Worm (Caenorhabditis elegans): Measurements from ENCODE around the gene Y25C1A.7.
"Not testable (repeated sequence)": the region's sequence is repeated elsewhere in the genome, so short reads cannot be mapped to it uniquely, and the experiment has no call there.

Y25C1A.7 gene

ce11 chrII:3036344-3036743 lies 34.5 kb downstream of the Y25C1A.7 start:
- TF ChIP-seq bed-3 (GFP tag; optimal IDR thresholded peaks at IDR 0.05) (no peak), elt-1 (tag; optimal IDR thresholded peaks at IDR 0.05; ENCODE audit: borderline replicate concordance, insufficient read depth) (no peak), tbx-8 (GFP tag; optimal IDR thresholded peaks at IDR 0.05) (no peak), mab-5 (tag; optimal IDR thresholded peaks at IDR 0.05) (no peak), blmp-1 (tag; optimal IDR thresholded peaks at IDR 0.05) (no peak), nhr-2 (tag; optimal IDR thresholded peaks at IDR 0.05) (no peak), ztf-11 (tag; optimal IDR thresholded peaks at IDR 0.05) (no peak), lin-13 (tag; optimal IDR thresholded peaks at IDR 0.05) (no peak), mls-2 (tag; optimal IDR thresholded peaks at IDR 0.05) (no peak), M03D4.4 (tag; optimal IDR thresholded peaks at IDR 0.05) (no peak), ces-1 (GFP tag; optimal IDR thresholded peaks at IDR 0.05) (no peak), nhr-237 (tag; optimal IDR thresholded peaks at IDR 0.05) (no peak), hlh-1 (tag; optimal IDR thresholded peaks at IDR 0.05) (no peak), lin-32 (GFP tag; optimal IDR thresholded peaks at IDR 0.05) (no peak)

- TF ChIP-seq mls-2 (tag; optimal IDR thresholded peaks at IDR 0.05) (no peak), flh-1 (GFP tag; optimal IDR thresholded peaks at IDR 0.05) (no peak), sptf-1 (tag; optimal IDR thresholded peaks at IDR 0.05) (no peak), elt-1 (tag; optimal IDR thresholded peaks at IDR 0.05; ENCODE audit: borderline replicate concordance, insufficient read depth) (no peak), ztf-11 (tag; optimal IDR thresholded peaks at IDR 0.05) (no peak), nhr-12 (tag; optimal IDR thresholded peaks at IDR 0.05) (no peak), snpc-4 (tag; optimal IDR thresholded peaks at IDR 0.05) (no peak)
These were observed 35.9 kb downstream of the Y25C1A.7 start for ce11 chrII:3034914-3035313.

- not testable (repeated sequence) for TF ChIP-seq lin-13 (tag; optimal IDR thresholded peaks at IDR 0.05); ceh-83 (GFP tag; optimal IDR thresholded peaks at IDR 0.05); mab-5 (tag; optimal IDR thresholded peaks at IDR 0.05)
These were observed 38.4 kb downstream of the Y25C1A.7 start, which contains the start of gene B0454.6 for ce11 chrII:3032480-3032879. B0454.6 (plus strand) TSS chrII:3032780.

- TF ChIP-seq nhr-2 (tag; optimal IDR thresholded peaks at IDR 0.05) = no peak
- peak; percentile 31 for TF ChIP-seq blmp-1 (tag; optimal IDR thresholded peaks at IDR 0.05)
These were observed 40.4 kb downstream of the Y25C1A.7 start for ce11 chrII:3030416-3030815.

ce11 chrII:3028264-3028663 lies 42.6 kb downstream of the Y25C1A.7 start:
- TF ChIP-seq blmp-1 (tag; optimal IDR thresholded peaks at IDR 0.05) (peak; percentile 23), ham-2 (GFP tag; optimal IDR thresholded peaks at IDR 0.05) (peak; percentile 43), sptf-1 (tag; optimal IDR thresholded peaks at IDR 0.05) (no peak)

ce11 chrII:3024655-3025054 lies 46.2 kb downstream of the Y25C1A.7 start:
- TF ChIP-seq ces-1 (GFP tag; optimal IDR thresholded peaks at IDR 0.05) (no peak), ceh-43 (GFP tag; optimal IDR thresholded peaks at IDR 0.05) (no peak), mep-1 (tag; optimal IDR thresholded peaks at IDR 0.05) (no peak), ceh-83 (GFP tag; optimal IDR thresholded peaks at IDR 0.05) (no peak), nhr-12 (tag; optimal IDR thresholded peaks at IDR 0.05) (no peak), bed-3 (GFP tag; optimal IDR thresholded peaks at IDR 0.05) (no peak), unc-120 (tag; optimal IDR thresholded peaks at IDR 0.05; ENCODE audit: poor library complexity, severe bottlenecking) (no peak), lsy-2 (tag; optimal IDR thresholded peaks at IDR 0.05) (no peak), lin-13 (tag; optimal IDR thresholded peaks at IDR 0.05) (no peak), mls-2 (tag; optimal IDR thresholded peaks at IDR 0.05) (no peak), unc-39 (tag; optimal IDR thresholded peaks at IDR 0.05) (no peak), sptf-1 (tag; optimal IDR thresholded peaks at IDR 0.05) (no peak), drap-1 (GFP tag; optimal IDR thresholded peaks at IDR 0.05) (no peak), blmp-1 (tag; optimal IDR thresholded peaks at IDR 0.05) (no peak), zip-8 (tag; optimal IDR thresholded peaks at IDR 0.05) (no peak), elt-3 (tag; optimal IDR thresholded peaks at IDR 0.05) (no peak)

- TF ChIP-seq sem-2 (GFP tag; optimal IDR thresholded peaks at IDR 0.05) = no peak
- no peak for TF ChIP-seq nhr-76 (tag; optimal IDR thresholded peaks at IDR 0.05)
- TF ChIP-seq elt-1 (tag; optimal IDR thresholded peaks at IDR 0.05; ENCODE audit: borderline replicate concordance, insufficient read depth) = no peak
- TF ChIP-seq lsy-2 (tag; optimal IDR thresholded peaks at IDR 0.05) = no peak
These were observed 47.4 kb downstream of the Y25C1A.7 start, which contains the start of gene clec-2 for ce11 chrII:3023381-3023935. clec-2 (minus strand) TSS chrII:3023431.

Data from whole organism, mixed stage, embryonic.